Worm (Caenorhabditis elegans): ENCODE data around the gene cutl-23.

cutl-23 gene

ce11 chrIII:5750503-5750902 is 19.5 kb upstream of the cutl-23 start:
- no peak for TF ChIP-seq hmg-20 (GFP tag; IDR thresholded peaks at IDR 0.05)
- TF ChIP-seq atf-7 (tag; optimal IDR thresholded peaks at IDR 0.05) = no peak
- TF ChIP-seq madf-3 (GFP tag; IDR thresholded peaks at IDR 0.05) = no peak
- TF ChIP-seq athp-1 (tag; optimal IDR thresholded peaks at IDR 0.05) = no peak
- no peak for TF ChIP-seq mxl-1 (tag; optimal IDR thresholded peaks at IDR 0.05)
- TF ChIP-seq dpff-1 (tag; optimal IDR thresholded peaks at IDR 0.05) = no peak
- TF ChIP-seq gei-17 (GFP tag; optimal IDR thresholded peaks at IDR 0.05) = no peak
- TF ChIP-seq K12H6.12 (tag; optimal IDR thresholded peaks at IDR 0.05) = no peak
- TF ChIP-seq F57C9.4 (tag; optimal IDR thresholded peaks at IDR 0.05) = no peak
- no peak for TF ChIP-seq hlh-12 (tag; optimal IDR thresholded peaks at IDR 0.05)
- TF ChIP-seq bed-2 (GFP tag; IDR thresholded peaks at IDR 0.05) = no peak
- no peak for TF ChIP-seq F23B12.7 (tag; optimal IDR thresholded peaks at IDR 0.05; ENCODE audit: insufficient read depth)
- no peak for TF ChIP-seq B0035.1 (tag; optimal IDR thresholded peaks at IDR 0.05)
- no peak for TF ChIP-seq somi-1 (GFP tag; optimal IDR thresholded peaks at IDR 0.05)
- no peak for TF ChIP-seq egl-18 (GFP tag; IDR thresholded peaks at IDR 0.05)

DNA sequence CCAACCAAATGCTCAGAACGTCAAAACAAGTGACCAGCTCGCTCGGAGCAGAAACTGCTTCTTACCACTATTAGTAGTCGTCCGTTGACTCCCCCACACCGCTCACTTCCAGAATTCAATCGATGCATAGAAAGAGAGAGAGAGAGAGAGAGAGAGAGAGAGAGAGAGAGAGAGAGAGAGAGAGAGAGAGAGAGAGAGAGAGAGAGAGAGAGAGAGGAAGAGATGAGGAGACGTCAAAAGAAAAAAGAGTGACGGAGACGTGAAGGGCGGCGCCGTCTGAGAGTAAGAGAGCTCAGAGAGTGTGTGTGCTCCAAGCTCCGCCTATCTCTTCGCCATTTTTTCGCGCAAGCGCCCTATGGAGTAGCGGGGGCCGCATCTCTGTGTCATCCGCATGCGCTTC is 14.8 kb upstream of the cutl-23 start, which contains the start of gene ida-1:
ida-1 (plus strand) TSS at position 336 of the 400 bp plus-strand sequence.
- TF ChIP-seq nfya-1 (tag; optimal IDR thresholded peaks at IDR 0.05; ENCODE audit: borderline replicate concordance, insufficient read depth) (no peak), K12H6.12 (tag; optimal IDR thresholded peaks at IDR 0.05) (peak; percentile 60), ztf-6 (GFP tag; IDR thresholded peaks at IDR 0.05) (no peak), die-1 (tag; optimal IDR thresholded peaks at IDR 0.05) (no peak), mcd-1 (GFP tag; IDR thresholded peaks at IDR 0.05) (peak; percentile 63), snpc-1.3 (tag; optimal IDR thresholded peaks at IDR 0.05; ENCODE audit: insufficient read depth) (no peak), dpl-1 (GFP tag; optimal IDR thresholded peaks at IDR 0.05) (no peak), dpff-1 (tag; optimal IDR thresholded peaks at IDR 0.05) (no peak), ceh-27 (GFP tag; optimal IDR thresholded peaks at IDR 0.05) (peak; percentile 28), unc-130 (GFP tag; optimal IDR thresholded peaks at IDR 0.05) (no peak), hrde-1 (tag; optimal IDR thresholded peaks at IDR 0.05; ENCODE audit: borderline replicate concordance) (no peak), hsf-1 (GFP tag; IDR thresholded peaks at IDR 0.05) (no peak), ceh-100 (GFP tag; IDR thresholded peaks at IDR 0.05) (no peak), madf-6 (GFP tag; IDR thresholded peaks at IDR 0.05) (no peak), let-526 (GFP tag; IDR thresholded peaks at IDR 0.05) (no peak), nfya-2 (GFP tag; IDR thresholded peaks at IDR 0.05) (no peak), ztf-18 (tag; optimal IDR thresholded peaks at IDR 0.05) (no peak), bed-2 (GFP tag; IDR thresholded peaks at IDR 0.05) (no peak), hmg-1.2 (GFP tag; IDR thresholded peaks at IDR 0.05) (peak; percentile 65), lin-40 (tag; optimal IDR thresholded peaks at IDR 0.05) (no peak), F49E8.2 (tag; optimal IDR thresholded peaks at IDR 0.05; ENCODE audit: insufficient read depth) (no peak), F39B2.1 (GFP tag; IDR thresholded peaks at IDR 0.05) (no peak), lsy-27 (tag; optimal IDR thresholded peaks at IDR 0.05; ENCODE audit: borderline replicate concordance, insufficient read depth) (no peak), ceh-91 (GFP tag; IDR thresholded peaks at IDR 0.05) (no peak), bed-1 (GFP tag; IDR thresholded peaks at IDR 0.05) (no peak), cebp-1 (GFP tag; IDR thresholded peaks at IDR 0.05) (no peak), cebp-1 (tag; optimal IDR thresholded peaks at IDR 0.05) (no peak), attf-5 (GFP tag; optimal IDR thresholded peaks at IDR 0.05) (no peak)
